Comparison of ENCODE assay signal across 5 worm cellular contexts in genomic region chrIV:6541435-6541834, ce11.
TF ChIP-seq lines count a peak whose summit lies in the region.

C01G5.25 (plus strand) TSS chrIV:6541684.

TF ChIP-seq in whole organism, L1 larva, 84 proteins besides CTCF, POLR2A, EP300 and RAD21 (continues in another document):
- TF ChIP-seq tlp-1 (tag; optimal IDR thresholded peaks at IDR 0.05; lab: Kevin White, UChicago) = no peak
- peak in 1 of 3 experiments; percentile 12 for TF ChIP-seq dpl-1 (GFP tag; optimal IDR thresholded peaks at IDR 0.05; lab: Kevin White, UChicago)
- no peak for TF ChIP-seq unc-98 (GFP tag; IDR thresholded peaks at IDR 0.05; lab: Robert Waterston, UW)
- no peak for TF ChIP-seq zag-1 (tag; optimal IDR thresholded peaks at IDR 0.05; lab: Kevin White, UChicago)
- TF ChIP-seq aly-2 (tag; optimal IDR thresholded peaks at IDR 0.05; lab: Kevin White, UChicago) = no peak
- TF ChIP-seq isw-1 (GFP tag; IDR thresholded peaks at IDR 0.05; lab: Robert Waterston, UW) = no peak
- peak; percentile 69 for TF ChIP-seq lin-14 (GFP tag; optimal IDR thresholded peaks at IDR 0.05; lab: Kevin White, UChicago)
- no peak for TF ChIP-seq Y116A8C.19 (tag; optimal IDR thresholded peaks at IDR 0.05; lab: Kevin White, UChicago; ENCODE audit: borderline replicate concordance)
- no peak for TF ChIP-seq hlh-17 (GFP tag; optimal IDR thresholded peaks at IDR 0.05; lab: Kevin White, UChicago; ENCODE audit: borderline replicate concordance)
- no peak for TF ChIP-seq fkh-10 (GFP tag; optimal IDR thresholded peaks at IDR 0.05; lab: Kevin White, UChicago)
- TF ChIP-seq mef-2 (tag; optimal IDR thresholded peaks at IDR 0.05; lab: Kevin White, UChicago) = no peak
- TF ChIP-seq sptf-1 (tag; optimal IDR thresholded peaks at IDR 0.05; lab: Kevin White, UChicago) = no peak
- TF ChIP-seq egl-27 (tag; optimal IDR thresholded peaks at IDR 0.05; lab: Kevin White, UChicago) = no peak
- TF ChIP-seq ztf-4 (tag; optimal IDR thresholded peaks at IDR 0.05; lab: Kevin White, UChicago) = no peak
- no peak for TF ChIP-seq grh-1 (GFP tag; IDR thresholded peaks at IDR 0.05; lab: Robert Waterston, UW)
- no peak for TF ChIP-seq C34B4.2 (tag; optimal IDR thresholded peaks at IDR 0.05; lab: Kevin White, UChicago)
- no peak for TF ChIP-seq vab-15 (tag; optimal IDR thresholded peaks at IDR 0.05; lab: Kevin White, UChicago)
- no peak for TF ChIP-seq lin-13 (GFP tag; optimal IDR thresholded peaks at IDR 0.05; lab: Kevin White, UChicago)
- TF ChIP-seq ceh-8 (GFP tag; optimal IDR thresholded peaks at IDR 0.05; lab: Kevin White, UChicago) = no peak

TF ChIP-seq in whole organism, L2 larva, 48 proteins besides CTCF, POLR2A, EP300 and RAD21:
- TF ChIP-seq ceh-16 (tag; optimal IDR thresholded peaks at IDR 0.05; lab: Kevin White, UChicago) = no peak
- TF ChIP-seq blmp-1 (tag; optimal IDR thresholded peaks at IDR 0.05; lab: Kevin White, UChicago; ENCODE audit: insufficient read depth) = no peak
- TF ChIP-seq alr-1 (tag; optimal IDR thresholded peaks at IDR 0.05; lab: Kevin White, UChicago) = no peak
- no peak for TF ChIP-seq sma-3 (GFP tag; optimal IDR thresholded peaks at IDR 0.05; lab: Kevin White, UChicago)
- TF ChIP-seq nhr-25 (tag; optimal IDR thresholded peaks at IDR 0.05; lab: Kevin White, UChicago) = no peak
- peak; percentile 50 for TF ChIP-seq unc-55 (GFP tag; optimal IDR thresholded peaks at IDR 0.05; lab: Kevin White, UChicago)
- TF ChIP-seq C34F6.9 (tag; optimal IDR thresholded peaks at IDR 0.05; lab: Kevin White, UChicago) = no peak
- TF ChIP-seq ztf-11 (tag; optimal IDR thresholded peaks at IDR 0.05; lab: Kevin White, UChicago) = no peak
- TF ChIP-seq lsy-2 (tag; optimal IDR thresholded peaks at IDR 0.05; lab: Kevin White, UChicago) = peak in 1 of 2 experiments; percentile 9
- TF ChIP-seq ztf-4 (tag; optimal IDR thresholded peaks at IDR 0.05; lab: Kevin White, UChicago) = no peak
- TF ChIP-seq dmd-4 (tag; optimal IDR thresholded peaks at IDR 0.05; lab: Kevin White, UChicago) = no peak
- no peak for TF ChIP-seq sma-9 (GFP tag; optimal IDR thresholded peaks at IDR 0.05; lab: Kevin White, UChicago)
- no peak for TF ChIP-seq sma-9 (tag; optimal IDR thresholded peaks at IDR 0.05; lab: Kevin White, UChicago)
TF ChIP-seq in whole organism, L2 larva: peak in this region for 2.

TF ChIP-seq in whole organism, L3 larva, 47 proteins besides CTCF, POLR2A, EP300 and RAD21:
- TF ChIP-seq lin-39 (tag; optimal IDR thresholded peaks at IDR 0.05; lab: Kevin White, UChicago) (peak; percentile 51), aly-2 (tag; optimal IDR thresholded peaks at IDR 0.05; lab: Kevin White, UChicago) (no peak)

TF ChIP-seq in whole organism, L4 larva, 104 proteins besides CTCF, POLR2A, EP300 and RAD21:
- TF ChIP-seq hmg-1.1 (GFP tag; IDR thresholded peaks at IDR 0.05; lab: Robert Waterston, UW) (no peak), arid-1 (GFP tag; conservative IDR thresholded peaks at IDR 0.05; lab: Robert Waterston, UW) (no peak), fkh-10 (GFP tag; optimal IDR thresholded peaks at IDR 0.05; lab: Kevin White, UChicago) (peak; percentile 38), egl-43 (GFP tag; IDR thresholded peaks at IDR 0.05; lab: Robert Waterston, UW) (no peak), spr-1 (tag; optimal IDR thresholded peaks at IDR 0.05; lab: Kevin White, UChicago) (no peak), dmd-6 (GFP tag; IDR thresholded peaks at IDR 0.05; lab: Robert Waterston, UW) (no peak)

TF ChIP-seq in whole organism, late embryonic, 69 proteins besides CTCF, POLR2A, EP300 and RAD21:
- no peak for TF ChIP-seq ceh-2 (tag; optimal IDR thresholded peaks at IDR 0.05; lab: Kevin White, UChicago)
- TF ChIP-seq ceh-31 (tag; optimal IDR thresholded peaks at IDR 0.05; lab: Kevin White, UChicago) = peak; percentile 17
- TF ChIP-seq elt-2 (tag; optimal IDR thresholded peaks at IDR 0.05; lab: Kevin White, UChicago) = no peak
- no peak for TF ChIP-seq ceh-34 (tag; optimal IDR thresholded peaks at IDR 0.05; lab: Kevin White, UChicago)
- no peak for TF ChIP-seq K02D7.2 (tag; optimal IDR thresholded peaks at IDR 0.05; lab: Kevin White, UChicago)

Comparison
In these comparisons a context has a peak if more than half of its experiments do, and no peak if none do; other contexts are left out.
1. Of the 29 proteins assayed by ChIP-seq in both whole organism, L4 larva and whole organism, L1 larva: peak only in whole organism, L4 larva: fkh-10; only in whole organism, L1 larva: none; in both: none; in neither: 26; mixed calls (peak in some experiments, not most) for 2.